Comparison of ENCODE assay signal across 1 fruit fly cellular context in genomic region chr3L:16113607-16114337, dm6.
A peak's percentile ranks its signal among the peaks of the same experiment; 100 is the strongest.
TF ChIP-seq lines count a peak whose summit lies in the region.

No protein-coding gene starts in this region.

TF ChIP-seq in whole organism, embryonic, 481 proteins besides CTCF, POLR2A, EP300 and RAD21 (continued from another document):
- peak; percentile 73 for TF ChIP-seq MESR4 (GFP tag; optimal IDR thresholded peaks at IDR 0.05; lab: Kevin White, UChicago)
- TF ChIP-seq CG4854 (GFP tag; optimal IDR thresholded peaks at IDR 0.05; lab: Kevin White, UChicago), result peak; percentile 55
- peak; percentile 72 for TF ChIP-seq p53 (GFP tag; optimal IDR thresholded peaks at IDR 0.05; lab: Kevin White, UChicago)
- no peak for TF ChIP-seq dmrt99B (tag; optimal IDR thresholded peaks at IDR 0.05; lab: Kevin White, UChicago)
- no peak for TF ChIP-seq Hey (tag; optimal IDR thresholded peaks at IDR 0.05; lab: Kevin White, UChicago)
- peak; percentile 37 for TF ChIP-seq NC2α (GFP tag; optimal IDR thresholded peaks at IDR 0.05; lab: Kevin White, UChicago)
- peak; percentile 48 for TF ChIP-seq CG10431 (GFP tag; optimal IDR thresholded peaks at IDR 0.05; lab: Kevin White, UChicago)
- TF ChIP-seq CG2889 (GFP tag; IDR thresholded peaks at IDR 0.05; lab: Robert Waterston, UW), result no peak
- TF ChIP-seq CG11093 (GFP tag; IDR thresholded peaks at IDR 0.05; lab: Robert Waterston, UW), result peak; percentile 57; the same call in 1 of the 3 replicates
- TF ChIP-seq lov (optimal IDR thresholded peaks at IDR 0.05; lab: Kevin White, UChicago), result no peak
- 0 out of 3 replicates have a peak, but pooled peaks have one; percentile 53 for TF ChIP-seq lov (GFP tag; IDR thresholded peaks at IDR 0.05; lab: Robert Waterston, UW)
- peak; percentile 48; the same call in 1 of the 2 replicates for TF ChIP-seq CG31224 (GFP tag; IDR thresholded peaks at IDR 0.05; lab: Robert Waterston, UW)
- peak; percentile 51 for TF ChIP-seq ab (GFP tag; optimal IDR thresholded peaks at IDR 0.05; lab: Kevin White, UChicago)
- peak; percentile 84 for TF ChIP-seq pum (GFP tag; optimal IDR thresholded peaks at IDR 0.05; lab: Kevin White, UChicago)
- TF ChIP-seq dan (GFP tag; IDR thresholded peaks at IDR 0.05; lab: Robert Waterston, UW), result no peak
- peak; percentile 89 for TF ChIP-seq CG4328 (GFP tag; optimal IDR thresholded peaks at IDR 0.05; lab: Kevin White, UChicago)
- peak; percentile 58 for TF ChIP-seq CG2202 (tag; optimal IDR thresholded peaks at IDR 0.05; lab: Kevin White, UChicago)
- no peak for TF ChIP-seq MTF-1 (GFP tag; optimal IDR thresholded peaks at IDR 0.05; lab: Kevin White, UChicago; ENCODE audit: borderline replicate concordance)
- peak; percentile 73 for TF ChIP-seq CG6854 (GFP tag; optimal IDR thresholded peaks at IDR 0.05; lab: Kevin White, UChicago)
- TF ChIP-seq Ravus (GFP tag; IDR thresholded peaks at IDR 0.05; lab: Robert Waterston, UW), result no peak; the same call in 1 of the 2 replicates
- TF ChIP-seq Fer1 (GFP tag; optimal IDR thresholded peaks at IDR 0.05; lab: Kevin White, UChicago), result peak; percentile 92
- no peak for TF ChIP-seq h (optimal IDR thresholded peaks at IDR 0.05; lab: Kevin White, UChicago)
- TF ChIP-seq CG7786 (GFP tag; optimal IDR thresholded peaks at IDR 0.05; lab: Kevin White, UChicago), result peak; percentile 78
- peak; percentile 45; the same call in 1 of the 2 replicates for TF ChIP-seq dimm (GFP tag; IDR thresholded peaks at IDR 0.05; lab: Robert Waterston, UW)
- peak; percentile 73 for TF ChIP-seq Sry-δ (GFP tag; optimal IDR thresholded peaks at IDR 0.05; lab: Kevin White, UChicago)
